Worm (Caenorhabditis elegans) whole organism, L1 larva: ENCODE data around the gene drr-1.

Experiments
- dpl-1 ChIP-seq, 3 experiments: fragments of 150-350 bp in 2 of 3; sonication (generic microtip) in 1 of 3; optimal IDR thresholded peaks; 2 replicates each; lab custom pipeline; 2014 to 2017; ENCODE audit warnings: missing biosample characterization in 3 of 3, missing genetic modification characterization in 3 of 3, missing genetic modification reagents in 3 of 3
- fkh-10 ChIP-seq: sonication (generic microtip); optimal IDR thresholded peaks from 2 replicates; lab custom pipeline; 2017; ENCODE audit warnings: missing biosample characterization, missing genetic modification reagents, missing genetic modification characterization
- jun-1 ChIP-seq: fragments of 150-350 bp; optimal IDR thresholded peaks from 2 replicates; lab custom pipeline; 2014; ENCODE audit warnings: missing biosample characterization, missing genetic modification reagents, missing genetic modification characterization
- lin-14 ChIP-seq: fragments of 200-800 bp; sonication (Bioruptor generic); optimal IDR thresholded peaks from 2 replicates; lab custom pipeline; 2018; ENCODE audit warnings: mild to moderate bottlenecking, missing genetic modification characterization, moderate library complexity, missing compliant biosample characterization
- nhr-12 ChIP-seq: sonication (generic microtip); optimal IDR thresholded peaks from 2 replicates; lab custom pipeline; 2017; ENCODE audit warnings: missing biosample characterization, missing genetic modification characterization
- nhr-28 ChIP-seq: fragments of 150-350 bp; optimal IDR thresholded peaks from 2 replicates; lab custom pipeline; 2014; ENCODE audit warnings: missing biosample characterization, missing genetic modification characterization
- nhr-76 ChIP-seq: sonication (generic microtip); optimal IDR thresholded peaks from 2 replicates; lab custom pipeline; 2017; ENCODE audit warnings: missing biosample characterization, missing genetic modification characterization
- unc-62 ChIP-seq: fragments of 150-350 bp; optimal IDR thresholded peaks from 2 replicates; lab custom pipeline; 2014; ENCODE audit warnings: missing biosample characterization, missing genetic modification reagents, missing genetic modification characterization
- zag-1 ChIP-seq: fragments of 150-350 bp; optimal IDR thresholded peaks from 2 replicates; lab custom pipeline; 2014; ENCODE audit warnings: missing biosample characterization, missing genetic modification characterization
- ztf-4 ChIP-seq: fragments of 150-350 bp; optimal IDR thresholded peaks from 2 replicates; lab custom pipeline; 2014; ENCODE audit warnings: missing biosample characterization, missing genetic modification characterization

DNA sequence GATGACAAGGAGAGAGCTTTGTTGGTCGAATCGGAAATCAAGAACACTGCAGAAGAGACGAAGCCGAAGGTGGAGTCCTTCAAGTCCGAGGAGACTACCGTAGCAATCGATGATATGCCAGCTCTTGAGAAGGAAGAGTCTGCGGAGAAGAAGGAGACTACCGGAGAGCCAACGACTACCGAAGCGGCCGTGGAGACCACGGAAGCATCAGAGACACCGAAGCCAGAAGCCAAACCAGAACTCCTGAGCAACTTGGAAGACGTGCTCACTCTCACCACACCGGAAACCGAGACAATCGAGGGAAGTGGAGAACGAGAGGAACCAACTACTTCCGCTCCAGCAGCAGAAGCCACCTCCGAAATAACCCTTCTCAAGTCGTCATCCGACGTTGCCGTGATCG lies 11.6 kb downstream of the drr-1 start:
- TF ChIP-seq dpl-1 (GFP tag; optimal IDR thresholded peaks at IDR 0.05; lab: Kevin White, UChicago) (no peak), jun-1 (tag; lab: Kevin White, UChicago) (no peak), ztf-4 (no peak), fkh-10 (GFP tag; lab: Kevin White, UChicago) (no peak), nhr-76 (no peak), nhr-28 (tag; lab: Kevin White, UChicago) (no peak), nhr-12 (tag; lab: Kevin White, UChicago) (no peak), zag-1 (no peak), lin-14 (no peak), unc-62 (GFP tag; lab: Kevin White, UChicago) (no peak)
